Fruit fly (Drosophila melanogaster): ENCODE results near the gene CG43886.

- TF ChIP-seq ttk (optimal IDR thresholded peaks at IDR 0.05): no peak
- TF ChIP-seq insv (optimal IDR thresholded peaks at IDR 0.05): no peak
- no peak for TF ChIP-seq h (optimal IDR thresholded peaks at IDR 0.05)
- no peak for TF ChIP-seq Myc (optimal IDR thresholded peaks at IDR 0.05)
Measured at dm6 chr3L:8127712-8128210, 31.8 kb downstream of the CG43886 start, which contains the start of the genes Cds and Uba2.

Measured in Kc167 (cell line).